Worm (Caenorhabditis elegans) whole organism, L1 larva: ENCODE results near the gene ari-2.
A peak's percentile ranks its signal among the peaks of the same experiment; 100 is the strongest.

Experiments
- C16A3.4 ChIP-seq: fragments of 150-350 bp; optimal IDR thresholded peaks from 2 replicates; lab custom pipeline; 2014; ENCODE audit warnings: missing biosample characterization, missing genetic modification characterization
- F16B12.6 ChIP-seq: fragments of 150-350 bp; optimal IDR thresholded peaks from 2 replicates; lab custom pipeline; 2014; ENCODE audit warnings: missing biosample characterization, missing genetic modification characterization
- aha-1 ChIP-seq: fragments of 150-350 bp; optimal IDR thresholded peaks from 2 replicates; lab custom pipeline; 2014; ENCODE audit warnings: missing biosample characterization, missing genetic modification characterization
- alr-1 ChIP-seq: fragments of 200-800 bp; sonication (Bioruptor generic); optimal IDR thresholded peaks from 2 replicates; lab custom pipeline; 2018; ENCODE audit warnings: borderline replicate concordance, mild to moderate bottlenecking, missing genetic modification characterization, missing compliant biosample characterization
- aly-2 ChIP-seq: fragments of 150-350 bp; optimal IDR thresholded peaks from 2 replicates; lab custom pipeline; 2014; ENCODE audit warnings: missing biosample characterization, missing genetic modification characterization
- ceh-63 ChIP-seq: fragments of 200-800 bp; sonication (Bioruptor generic); optimal IDR thresholded peaks from 2 replicates; lab custom pipeline; 2018; ENCODE audit warnings: mild to moderate bottlenecking, missing genetic modification characterization, missing compliant biosample characterization
- ceh-82 ChIP-seq, 3 experiments: fragments of 150-350 bp in 1 of 3; sonication (generic microtip) in 2 of 3; optimal IDR thresholded peaks; 2 replicates each; lab custom pipeline; 2014 to 2017; ENCODE audit warnings: missing biosample characterization in 3 of 3, missing genetic modification characterization in 3 of 3
- ceh-88 ChIP-seq: fragments of 200-800 bp; sonication (Bioruptor generic); IDR thresholded peaks from 2 replicates; pipeline ENCODE4 v1.3.6; 2022; ENCODE audit warnings: missing genetic modification characterization, missing compliant biosample characterization
- dsc-1 ChIP-seq: sonication (generic microtip); optimal IDR thresholded peaks from 2 replicates; lab custom pipeline; 2016; ENCODE audit warnings: mild to moderate bottlenecking, missing genetic modification characterization, missing compliant biosample characterization
- efl-1 ChIP-seq, 4 experiments: fragments of 150-350 bp; optimal IDR thresholded peaks in 3 of 4; peaks in 1 of 4; 1 replicate in 1 of 4; 2 replicates in 3 of 4; lab custom pipeline; 2014; ENCODE audit warnings: missing biosample characterization in 2 of 4, missing genetic modification characterization in 2 of 4, missing genetic modification reagents in 2 of 4
- efl-3 ChIP-seq: fragments of 200-800 bp; sonication (Bioruptor generic); optimal IDR thresholded peaks from 2 replicates; lab custom pipeline; 2018; ENCODE audit warnings: mild to moderate bottlenecking, missing genetic modification characterization, missing compliant biosample characterization
- egl-27 ChIP-seq, 2 experiments: fragments of 150-350 bp in 1 of 2; sonication (generic microtip); optimal IDR thresholded peaks; 3 replicates each; lab custom pipeline; 2017 to 2018; ENCODE audit warnings: missing biosample characterization in 2 of 2, missing genetic modification characterization in 2 of 2, missing genetic modification reagents in 2 of 2
- elt-2 ChIP-seq: sonication (generic microtip); optimal IDR thresholded peaks from 2 replicates; lab custom pipeline; 2016; ENCODE audit warnings: missing genetic modification characterization, mild to moderate bottlenecking, inconsistent platforms, missing compliant biosample characterization, missing genetic modification reagents
- elt-3 ChIP-seq, 6 experiments: fragments of 150-350 bp in 1 of 6; sonication (generic microtip); optimal IDR thresholded peaks; 2 replicates each; lab custom pipeline; 2017 to 2018; ENCODE audit warnings: missing biosample characterization in 6 of 6, missing genetic modification characterization in 6 of 6, inconsistent platforms in 1 of 6
- ets-5 ChIP-seq: fragments of 200-800 bp; sonication (Bioruptor generic); IDR thresholded peaks from 2 replicates; pipeline ENCODE4 v1.3.6; 2022; ENCODE audit warnings: missing genetic modification characterization, missing compliant biosample characterization
- fkh-10 ChIP-seq: sonication (generic microtip); optimal IDR thresholded peaks from 2 replicates; lab custom pipeline; 2017; ENCODE audit warnings: missing biosample characterization, missing genetic modification reagents, missing genetic modification characterization
- fkh-8 ChIP-seq: sonication (generic microtip); optimal IDR thresholded peaks from 2 replicates; lab custom pipeline; 2016; ENCODE audit warnings: mild to moderate bottlenecking, missing genetic modification characterization, missing compliant biosample characterization
- grh-1 ChIP-seq: fragments of 200-800 bp; sonication (Bioruptor generic); IDR thresholded peaks from 2 replicates; pipeline ENCODE4 v1.3.6; 2022; ENCODE audit warnings: missing genetic modification reagents, missing genetic modification characterization, missing compliant biosample characterization
- irx-1 ChIP-seq: sonication (generic microtip); optimal IDR thresholded peaks from 2 replicates; lab custom pipeline; 2016; ENCODE audit warnings: missing genetic modification characterization, missing compliant biosample characterization
- jun-1 ChIP-seq: fragments of 150-350 bp; optimal IDR thresholded peaks from 2 replicates; lab custom pipeline; 2014; ENCODE audit warnings: missing biosample characterization, missing genetic modification reagents, missing genetic modification characterization
- lin-14 ChIP-seq: fragments of 200-800 bp; sonication (Bioruptor generic); optimal IDR thresholded peaks from 2 replicates; lab custom pipeline; 2018; ENCODE audit warnings: mild to moderate bottlenecking, missing genetic modification characterization, moderate library complexity, missing compliant biosample characterization
- lin-15B ChIP-seq: fragments of 150-350 bp; sonication (generic microtip); optimal IDR thresholded peaks from 3 replicates; lab custom pipeline; 2014; ENCODE audit warnings: missing biosample characterization, missing genetic modification characterization
- lin-35 ChIP-seq, 2 experiments: fragments of 150-350 bp; optimal IDR thresholded peaks; 2 replicates each; lab custom pipeline; 2014; ENCODE audit warnings: missing biosample characterization in 2 of 2, missing genetic modification characterization in 2 of 2, missing genetic modification reagents in 2 of 2
- lin-39 ChIP-seq: fragments of 150-350 bp; optimal IDR thresholded peaks from 2 replicates; lab custom pipeline; 2014; ENCODE audit warnings: missing biosample characterization, missing genetic modification reagents, missing genetic modification characterization
- lsy-2 ChIP-seq, 2 experiments: fragments of 150-350 bp; optimal IDR thresholded peaks; 2 replicates each; lab custom pipeline; 2014; ENCODE audit warnings: missing biosample characterization in 2 of 2, missing genetic modification characterization in 2 of 2
- mab-9 ChIP-seq: fragments of 200-800 bp; sonication (Bioruptor generic); IDR thresholded peaks from 2 replicates; pipeline ENCODE4 v1.3.6; 2022; ENCODE audit warnings: missing genetic modification reagents, missing genetic modification characterization, missing compliant biosample characterization
- mdl-1 ChIP-seq, 2 experiments: fragments of 150-350 bp; optimal IDR thresholded peaks; 2 replicates each; lab custom pipeline; 2014 to 2017; ENCODE audit warnings: missing biosample characterization in 2 of 2, missing genetic modification characterization in 2 of 2, inconsistent platforms in 1 of 2
- mef-2 ChIP-seq: fragments of 150-350 bp; optimal IDR thresholded peaks from 2 replicates; lab custom pipeline; 2014; ENCODE audit warnings: missing biosample characterization, missing genetic modification characterization
- nhr-11 ChIP-seq: fragments of 150-350 bp; optimal IDR thresholded peaks from 2 replicates; lab custom pipeline; 2014; ENCODE audit warnings: missing biosample characterization, missing genetic modification characterization
- nhr-20 ChIP-seq: sonication (generic microtip); optimal IDR thresholded peaks from 2 replicates; lab custom pipeline; 2016; ENCODE audit warnings: mild to moderate bottlenecking, missing genetic modification characterization, missing compliant biosample characterization
- nhr-237 ChIP-seq: fragments of 150-350 bp; optimal IDR thresholded peaks from 2 replicates; lab custom pipeline; 2014; ENCODE audit warnings: missing biosample characterization, missing genetic modification characterization
- nhr-71 ChIP-seq: sonication (generic microtip); optimal IDR thresholded peaks from 2 replicates; lab custom pipeline; 2016; ENCODE audit warnings: mild to moderate bottlenecking, missing genetic modification characterization, moderate library complexity, missing compliant biosample characterization
- nhr-84 ChIP-seq: sonication (generic microtip); optimal IDR thresholded peaks from 2 replicates; lab custom pipeline; 2017; ENCODE audit warnings: missing biosample characterization, missing genetic modification characterization
- nhr-90 ChIP-seq: sonication (generic microtip); optimal IDR thresholded peaks from 2 replicates; lab custom pipeline; 2016; ENCODE audit warnings: mild to moderate bottlenecking, missing genetic modification characterization, missing compliant biosample characterization; ENCODE audit not compliant: poor library complexity
- pag-3 ChIP-seq: sonication (generic microtip); optimal IDR thresholded peaks from 2 replicates; lab custom pipeline; 2017; ENCODE audit warnings: missing genetic modification characterization, mild to moderate bottlenecking, missing compliant biosample characterization, antibody characterized with exemption, borderline replicate concordance; ENCODE audit not compliant: insufficient read depth
- pax-3 ChIP-seq: fragments of 200-800 bp; sonication (Bioruptor generic); optimal IDR thresholded peaks from 2 replicates; lab custom pipeline; 2018; ENCODE audit warnings: mild to moderate bottlenecking, missing genetic modification characterization, moderate library complexity, missing compliant biosample characterization
- pqm-1 ChIP-seq: sonication (generic microtip); optimal IDR thresholded peaks from 3 replicates; lab custom pipeline; 2017; ENCODE audit warnings: missing biosample characterization, missing genetic modification characterization
- snpc-4 ChIP-seq: fragments of 150-350 bp; optimal IDR thresholded peaks from 2 replicates; lab custom pipeline; 2014; ENCODE audit warnings: missing biosample characterization, missing genetic modification characterization
- snu-23 ChIP-seq: sonication (generic microtip); optimal IDR thresholded peaks from 2 replicates; lab custom pipeline; 2016; ENCODE audit warnings: missing genetic modification characterization, missing compliant biosample characterization
- sox-4 ChIP-seq: sonication (generic microtip); optimal IDR thresholded peaks from 2 replicates; lab custom pipeline; 2016; ENCODE audit warnings: missing genetic modification characterization, missing compliant biosample characterization
- sptf-1 ChIP-seq: fragments of 150-350 bp; optimal IDR thresholded peaks from 2 replicates; lab custom pipeline; 2014; ENCODE audit warnings: missing biosample characterization, missing genetic modification characterization
- sup-37 ChIP-seq: fragments of 200-800 bp; sonication (Bioruptor generic); optimal IDR thresholded peaks from 2 replicates; lab custom pipeline; 2018; ENCODE audit warnings: mild to moderate bottlenecking, missing genetic modification characterization, missing compliant biosample characterization
- swsn-7 ChIP-seq: sonication (generic microtip); optimal IDR thresholded peaks from 2 replicates; lab custom pipeline; 2016; ENCODE audit warnings: missing genetic modification characterization, missing compliant biosample characterization
- unc-130 ChIP-seq: fragments of 150-350 bp; optimal IDR thresholded peaks from 2 replicates; lab custom pipeline; 2017; ENCODE audit warnings: missing biosample characterization, missing genetic modification characterization, inconsistent platforms
- unc-62 ChIP-seq: fragments of 150-350 bp; optimal IDR thresholded peaks from 2 replicates; lab custom pipeline; 2014; ENCODE audit warnings: missing biosample characterization, missing genetic modification reagents, missing genetic modification characterization
- unc-86 ChIP-seq: sonication (generic microtip); optimal IDR thresholded peaks from 2 replicates; lab custom pipeline; 2016; ENCODE audit warnings: missing genetic modification characterization, missing compliant biosample characterization
- unc-98 ChIP-seq: fragments of 200-800 bp; sonication (Bioruptor generic); IDR thresholded peaks from 2 replicates; pipeline ENCODE4 v1.3.6; 2022; ENCODE audit warnings: missing genetic modification characterization, missing compliant biosample characterization
- xbp-1 ChIP-seq: sonication (generic microtip); optimal IDR thresholded peaks from 2 replicates; lab custom pipeline; 2016; ENCODE audit warnings: missing genetic modification characterization, missing compliant biosample characterization
- zip-4 ChIP-seq: fragments of 200-800 bp; sonication (Bioruptor generic); optimal IDR thresholded peaks from 2 replicates; lab custom pipeline; 2018; ENCODE audit warnings: mild to moderate bottlenecking, missing genetic modification characterization, moderate library complexity, missing compliant biosample characterization

Gene ari-2

DNA sequence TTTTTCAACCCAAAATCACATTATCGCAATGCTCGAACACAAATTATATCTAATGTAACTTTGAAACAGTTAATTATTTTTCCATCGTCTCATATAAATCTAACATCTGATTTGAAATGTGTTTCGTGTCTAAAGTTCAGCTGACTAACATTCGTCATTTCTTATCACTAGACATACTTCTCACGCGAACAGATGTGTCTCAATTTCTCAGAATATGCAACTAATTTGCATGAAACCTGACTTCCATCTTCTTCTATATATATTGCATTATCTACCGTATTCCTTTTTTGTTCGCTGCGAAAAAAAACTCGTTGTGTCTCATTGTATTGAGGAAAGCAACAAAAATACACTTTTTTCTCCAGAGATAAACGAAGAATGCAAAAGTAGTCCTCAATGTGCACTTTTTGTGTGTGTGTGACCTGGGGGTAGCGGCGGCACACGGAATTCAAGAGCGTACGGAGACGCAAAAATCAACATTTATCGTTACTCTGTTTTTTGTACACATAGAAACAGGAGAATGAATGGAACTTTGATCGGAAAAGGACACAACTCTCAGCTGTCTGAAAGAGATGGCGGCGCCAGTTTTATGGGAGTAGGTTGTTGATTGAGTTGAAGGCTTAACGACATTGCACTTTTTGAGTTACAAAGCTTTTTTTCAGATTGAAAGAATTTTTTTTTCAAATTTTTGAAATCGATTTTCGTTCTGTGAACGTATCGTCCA, 29.8 kb downstream of the ari-2 start (continued):
- TF ChIP-seq dsc-1 (tag; lab: Kevin White, UChicago) (peak; percentile 71), egl-27 (tag; optimal IDR thresholded peaks at IDR 0.05; lab: Kevin White, UChicago) (no peak), zip-4 (GFP tag; lab: Kevin White, UChicago) (no peak), pax-3 (tag; lab: Kevin White, UChicago) (no peak), fkh-8 (tag; lab: Kevin White, UChicago) (peak; percentile 85), xbp-1 (tag; lab: Kevin White, UChicago) (no peak), nhr-90 (no peak)

DNA sequence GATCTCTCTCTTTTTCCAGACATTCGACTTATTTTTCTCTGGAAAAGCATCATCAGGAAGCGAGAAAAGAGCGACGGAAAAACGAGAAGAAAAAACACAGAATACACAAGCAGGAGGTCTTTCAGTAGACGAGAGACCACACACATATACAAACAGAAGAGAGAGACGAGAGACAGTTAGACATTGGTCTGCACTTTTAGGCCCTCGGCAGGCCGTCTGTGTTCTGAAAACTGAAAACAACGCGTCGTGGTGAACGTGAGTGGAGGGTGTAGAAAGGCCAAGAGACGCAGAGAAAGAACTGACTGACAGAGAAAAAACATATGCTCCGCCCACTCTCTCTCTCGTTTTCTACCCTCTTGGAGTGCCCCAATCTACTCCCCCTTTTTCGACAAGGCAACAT, 31.3 kb downstream of the ari-2 start:
- no peak for TF ChIP-seq elt-2 (tag; lab: Kevin White, UChicago)
- peak in 1 of 2 experiments; percentile 46 for TF ChIP-seq lsy-2 (tag; optimal IDR thresholded peaks at IDR 0.05; lab: Kevin White, UChicago)
- TF ChIP-seq unc-86 (tag; lab: Kevin White, UChicago), result peak; percentile 17
- no peak for TF ChIP-seq mab-9 (GFP tag; lab: Robert Waterston, UW)
- no peak for TF ChIP-seq sptf-1
- TF ChIP-seq ceh-63 (GFP tag; lab: Kevin White, UChicago), result no peak
- TF ChIP-seq dsc-1 (tag; lab: Kevin White, UChicago), result no peak
- no peak for TF ChIP-seq unc-98 (GFP tag; lab: Robert Waterston, UW)
- TF ChIP-seq unc-130, result no peak
- TF ChIP-seq nhr-84 (tag; lab: Kevin White, UChicago), result no peak
- TF ChIP-seq aha-1 (tag; lab: Kevin White, UChicago), result no peak
- TF ChIP-seq grh-1 (GFP tag; lab: Robert Waterston, UW), result no peak
- TF ChIP-seq pqm-1 (tag; lab: Kevin White, UChicago), result no peak
- TF ChIP-seq aly-2, result no peak
- peak; percentile 46 for TF ChIP-seq snu-23 (GFP tag; lab: Kevin White, UChicago)
- peak in 1 of 6 experiments; percentile 8 for TF ChIP-seq elt-3 (tag; optimal IDR thresholded peaks at IDR 0.05; lab: Kevin White, UChicago)
- no peak for TF ChIP-seq pax-3 (tag; lab: Kevin White, UChicago)
- no peak for TF ChIP-seq sup-37 (GFP tag; lab: Kevin White, UChicago)
- TF ChIP-seq efl-3 (GFP tag; lab: Kevin White, UChicago), result no peak
- no peak for TF ChIP-seq lin-39 (tag; lab: Kevin White, UChicago)
- TF ChIP-seq jun-1 (tag; lab: Kevin White, UChicago), result peak; percentile 10
- no peak for TF ChIP-seq ceh-88 (GFP tag; lab: Robert Waterston, UW)
- TF ChIP-seq swsn-7 (tag; lab: Kevin White, UChicago), result no peak
- TF ChIP-seq ets-5 (GFP tag; lab: Robert Waterston, UW), result no peak
- no peak for TF ChIP-seq mef-2 (tag; lab: Kevin White, UChicago)
- no peak for TF ChIP-seq nhr-237
- no peak for TF ChIP-seq egl-27 (tag; optimal IDR thresholded peaks at IDR 0.05; lab: Kevin White, UChicago)
- no peak for TF ChIP-seq irx-1 (tag; lab: Kevin White, UChicago)
- TF ChIP-seq unc-62 (GFP tag; lab: Kevin White, UChicago), result no peak
- peak; percentile 58 for TF ChIP-seq nhr-71 (tag; lab: Kevin White, UChicago)
- TF ChIP-seq alr-1 (tag; lab: Kevin White, UChicago), result no peak
- peak in 1 of 2 experiments; percentile 7 for TF ChIP-seq efl-1 (optimal IDR thresholded peaks at IDR 0.05; lab: Kevin White, UChicago)
- no peak for TF ChIP-seq efl-1 (GFP tag; optimal IDR thresholded peaks at IDR 0.05 in 1 of 2; lab: Kevin White, UChicago)
- TF ChIP-seq lin-14 (GFP tag; lab: Kevin White, UChicago), result peak; percentile 77
- TF ChIP-seq lin-35 (GFP tag; optimal IDR thresholded peaks at IDR 0.05; lab: Kevin White, UChicago), result peak; percentile 2 to 41
- TF ChIP-seq pag-3 (tag; lab: Kevin White, UChicago), result no peak
- TF ChIP-seq fkh-10 (GFP tag; lab: Kevin White, UChicago), result no peak
- TF ChIP-seq nhr-11 (tag; lab: Kevin White, UChicago), result no peak
- TF ChIP-seq mdl-1 (tag; optimal IDR thresholded peaks at IDR 0.05; lab: Kevin White, UChicago), result peak in 1 of 2 experiments; percentile 54
- peak; percentile 31 for TF ChIP-seq nhr-20 (tag; lab: Kevin White, UChicago)
- no peak for TF ChIP-seq ceh-82 (tag; optimal IDR thresholded peaks at IDR 0.05; lab: Kevin White, UChicago)
- TF ChIP-seq lin-15B, result no peak
- no peak for TF ChIP-seq snpc-4 (tag; lab: Kevin White, UChicago)
- no peak for TF ChIP-seq C16A3.4 (tag; lab: Kevin White, UChicago)
- no peak for TF ChIP-seq F16B12.6 (tag; lab: Kevin White, UChicago)
- TF ChIP-seq sox-4 (tag; lab: Kevin White, UChicago), result no peak
